Worm (Caenorhabditis elegans): ENCODE results near the gene K01D12.1.

The K01D12.1 gene

ce11 chrV:12410416-12411001, 33.2 kb downstream of the K01D12.1 start, which contains the start of gene hrg-2:
TSS of gene hrg-2 (minus strand) at chrV:12410513.
- TF ChIP-seq unc-62 (GFP tag; optimal IDR thresholded peaks at IDR 0.05) = no peak

- TF ChIP-seq unc-62 (GFP tag; optimal IDR thresholded peaks at IDR 0.05) = no peak
These were observed 34.6 kb downstream of the K01D12.1 start, which contains the start of gene cdr-7 for ce11 chrV:12411909-12412308. TSS of gene cdr-7 (minus strand) at chrV:12412113.

- no peak for TF ChIP-seq unc-62 (GFP tag; optimal IDR thresholded peaks at IDR 0.05)
These were observed 35.0 kb downstream of the K01D12.1 start for ce11 chrV:12412321-12412720.

ce11 chrV:12413651-12414114, 36.3 kb downstream of the K01D12.1 start, which contains the start of gene cdr-6:
TSS of gene cdr-6 (minus strand) at chrV:12413701.
- no peak for TF ChIP-seq unc-62 (GFP tag; optimal IDR thresholded peaks at IDR 0.05)

- no peak for TF ChIP-seq unc-62 (GFP tag; optimal IDR thresholded peaks at IDR 0.05)
These were observed 37.0 kb downstream of the K01D12.1 start for ce11 chrV:12414362-12414761.

- no peak for TF ChIP-seq unc-62 (GFP tag; optimal IDR thresholded peaks at IDR 0.05)
These were observed 38.3 kb downstream of the K01D12.1 start, which contains the start of gene cdr-2 for ce11 chrV:12415656-12416055. TSS of gene cdr-2 (minus strand) at chrV:12415709.

- TF ChIP-seq unc-62 (GFP tag; optimal IDR thresholded peaks at IDR 0.05) = no peak
These were observed 39.9 kb downstream of the K01D12.1 start, which contains the start of gene cdr-3 for ce11 chrV:12417277-12417676. TSS of gene cdr-3 (minus strand) at chrV:12417377.

- no peak for TF ChIP-seq unc-62 (GFP tag; optimal IDR thresholded peaks at IDR 0.05)
These were observed 40.9 kb downstream of the K01D12.1 start, which contains the start of gene C54D10.3 for ce11 chrV:12418292-12418691. TSS of gene C54D10.3 (plus strand) at chrV:12418592.

ce11 chrV:12420843-12421242, 43.5 kb downstream of the K01D12.1 start, which contains the start of gene C54D10.4:
TSS of gene C54D10.4 (minus strand) at chrV:12420943.
- no peak for TF ChIP-seq unc-62 (GFP tag; optimal IDR thresholded peaks at IDR 0.05)

ce11 chrV:12421360-12421759, 44.0 kb downstream of the K01D12.1 start:
- TF ChIP-seq unc-62 (GFP tag; optimal IDR thresholded peaks at IDR 0.05) = no peak

ce11 chrV:12427826-12428225, 50.5 kb downstream of the K01D12.1 start:
- TF ChIP-seq unc-62 (GFP tag; optimal IDR thresholded peaks at IDR 0.05) = no peak

All from whole organism, dauer.